Worm (Caenorhabditis elegans) whole organism, L2 larva: ENCODE results near the gene unc-115.
A peak's percentile ranks its signal among the peaks of the same experiment; 100 is the strongest.

Experiments
- C34F6.9 ChIP-seq: fragments of 150-350 bp; optimal IDR thresholded peaks from 2 replicates; lab custom pipeline; 2014; ENCODE audit warnings: missing biosample characterization, missing genetic modification characterization
- F13H6.1 ChIP-seq: sonication (generic microtip); optimal IDR thresholded peaks from 2 replicates; lab custom pipeline; 2016; ENCODE audit warnings: missing genetic modification characterization, missing compliant biosample characterization
- R02D3.7 ChIP-seq: fragments of 150-350 bp; optimal IDR thresholded peaks from 2 replicates; lab custom pipeline; 2014; ENCODE audit warnings: missing biosample characterization, missing genetic modification characterization
- Y55F3AM.14 ChIP-seq: fragments of 200-800 bp; sonication (Bioruptor generic); optimal IDR thresholded peaks from 2 replicates; lab custom pipeline; 2018; ENCODE audit warnings: mild to moderate bottlenecking, missing genetic modification characterization, missing compliant biosample characterization
- ZK546.5 ChIP-seq: sonication (generic microtip); optimal IDR thresholded peaks from 2 replicates; lab custom pipeline; 2017; ENCODE audit warnings: missing biosample characterization, missing genetic modification characterization
- alr-1 ChIP-seq: fragments of 150-350 bp; optimal IDR thresholded peaks from 2 replicates; lab custom pipeline; 2014; ENCODE audit warnings: missing biosample characterization, missing genetic modification characterization
- aly-2 ChIP-seq: fragments of 150-350 bp; optimal IDR thresholded peaks from 2 replicates; lab custom pipeline; 2014; ENCODE audit warnings: missing biosample characterization, missing genetic modification characterization
- ama-1 ChIP-seq: fragments of 150-350 bp; optimal IDR thresholded peaks from 2 replicates; lab custom pipeline; 2018; ENCODE audit warnings: inconsistent platforms
- blmp-1 ChIP-seq: sonication (generic microtip); optimal IDR thresholded peaks from 2 replicates; lab custom pipeline; 2017; ENCODE audit warnings: missing genetic modification characterization, mild to moderate bottlenecking, missing compliant biosample characterization, antibody characterized with exemption, moderate library complexity; ENCODE audit not compliant: insufficient read depth
- ceh-16 ChIP-seq: fragments of 150-350 bp; optimal IDR thresholded peaks from 2 replicates; lab custom pipeline; 2014; ENCODE audit warnings: missing biosample characterization, missing genetic modification characterization
- ceh-82 ChIP-seq: fragments of 150-350 bp; optimal IDR thresholded peaks from 2 replicates; lab custom pipeline; 2014; ENCODE audit warnings: missing biosample characterization, missing genetic modification characterization
- crh-2 ChIP-seq: sonication (generic microtip); optimal IDR thresholded peaks from 2 replicates; lab custom pipeline; 2017; ENCODE audit warnings: missing biosample characterization, missing genetic modification characterization
- dmd-4 ChIP-seq: sonication (generic microtip); optimal IDR thresholded peaks from 2 replicates; lab custom pipeline; 2017; ENCODE audit warnings: missing biosample characterization, missing genetic modification characterization
- egl-27 ChIP-seq: sonication (generic microtip); optimal IDR thresholded peaks from 3 replicates; lab custom pipeline; 2017; ENCODE audit warnings: missing biosample characterization, missing genetic modification reagents, missing genetic modification characterization
- elt-1 ChIP-seq: fragments of 150-350 bp; optimal IDR thresholded peaks from 2 replicates; lab custom pipeline; 2014; ENCODE audit warnings: missing biosample characterization, missing genetic modification characterization
- elt-3 ChIP-seq: sonication (generic microtip); optimal IDR thresholded peaks from 2 replicates; lab custom pipeline; 2017; ENCODE audit warnings: missing biosample characterization, missing genetic modification characterization
- fos-1 ChIP-seq: fragments of 150-350 bp; optimal IDR thresholded peaks from 2 replicates; lab custom pipeline; 2014; ENCODE audit warnings: missing biosample characterization, missing genetic modification characterization
- lin-11 ChIP-seq: fragments of 150-350 bp; sonication (generic microtip); optimal IDR thresholded peaks from 2 replicates; lab custom pipeline; 2014; ENCODE audit warnings: missing biosample characterization, missing genetic modification characterization, inconsistent platforms, mixed read lengths
- lin-13 ChIP-seq: fragments of 150-350 bp; optimal IDR thresholded peaks from 2 replicates; lab custom pipeline; 2014; ENCODE audit warnings: missing biosample characterization, missing genetic modification reagents, missing genetic modification characterization
- lsy-2 ChIP-seq, 2 experiments: fragments of 150-350 bp in 1 of 2; sonication (generic microtip) in 1 of 2; optimal IDR thresholded peaks; 2 replicates each; lab custom pipeline; 2014 to 2017; ENCODE audit warnings: missing biosample characterization in 2 of 2, missing genetic modification characterization in 2 of 2
- mdl-1 ChIP-seq, 2 experiments: fragments of 150-350 bp in 1 of 2; sonication (generic microtip) in 1 of 2; optimal IDR thresholded peaks; 2 replicates each; lab custom pipeline; 2017; ENCODE audit warnings: missing biosample characterization in 2 of 2, missing genetic modification characterization in 2 of 2
- nhr-10 ChIP-seq: sonication (generic microtip); optimal IDR thresholded peaks from 2 replicates; lab custom pipeline; 2017; ENCODE audit warnings: missing biosample characterization, missing genetic modification characterization
- nhr-11 ChIP-seq: fragments of 150-350 bp; optimal IDR thresholded peaks from 2 replicates; lab custom pipeline; 2014; ENCODE audit warnings: missing biosample characterization, missing genetic modification characterization
- nhr-12 ChIP-seq: fragments of 150-350 bp; optimal IDR thresholded peaks from 2 replicates; lab custom pipeline; 2014; ENCODE audit warnings: missing biosample characterization, missing genetic modification characterization
- nhr-129 ChIP-seq: fragments of 150-350 bp; optimal IDR thresholded peaks from 2 replicates; lab custom pipeline; 2014; ENCODE audit warnings: missing biosample characterization, missing genetic modification characterization
- nhr-21 ChIP-seq: fragments of 150-350 bp; optimal IDR thresholded peaks from 2 replicates; lab custom pipeline; 2014; ENCODE audit warnings: missing biosample characterization, missing genetic modification characterization
- nhr-23 ChIP-seq: fragments of 150-350 bp; optimal IDR thresholded peaks from 2 replicates; lab custom pipeline; 2014; ENCODE audit warnings: missing biosample characterization, missing genetic modification reagents, missing genetic modification characterization
- nhr-237 ChIP-seq: fragments of 150-350 bp; optimal IDR thresholded peaks from 2 replicates; lab custom pipeline; 2014; ENCODE audit warnings: missing biosample characterization, missing genetic modification characterization
- nhr-25 ChIP-seq: fragments of 150-350 bp; sonication (generic microtip); optimal IDR thresholded peaks from 3 replicates; lab custom pipeline; 2014; ENCODE audit warnings: missing biosample characterization, missing genetic modification characterization
- nhr-77 ChIP-seq: fragments of 150-350 bp; optimal IDR thresholded peaks from 2 replicates; lab custom pipeline; 2014; ENCODE audit warnings: missing biosample characterization, missing genetic modification characterization
- sem-4 ChIP-seq: fragments of 150-350 bp; optimal IDR thresholded peaks from 2 replicates; lab custom pipeline; 2014; ENCODE audit warnings: missing biosample characterization, missing genetic modification reagents, missing genetic modification characterization
- sma-3 ChIP-seq: sonication (generic microtip); optimal IDR thresholded peaks from 2 replicates; lab custom pipeline; 2016; ENCODE audit warnings: missing genetic modification reagents, missing genetic modification characterization, missing compliant biosample characterization
- sma-9 ChIP-seq, 2 experiments: fragments of 150-350 bp in 1 of 2; sonication (generic microtip) in 1 of 2; optimal IDR thresholded peaks; 2 replicates each; lab custom pipeline; 2014 to 2016; ENCODE audit warnings: missing genetic modification characterization in 2 of 2, mild to moderate bottlenecking in 1 of 2, missing biosample characterization in 1 of 2, missing compliant biosample characterization in 1 of 2, missing genetic modification reagents in 1 of 2, moderate library complexity in 1 of 2
- snpc-4 ChIP-seq: fragments of 150-350 bp; optimal IDR thresholded peaks from 2 replicates; lab custom pipeline; 2014; ENCODE audit warnings: missing biosample characterization, missing genetic modification characterization
- unc-39 ChIP-seq: fragments of 150-350 bp; optimal IDR thresholded peaks from 2 replicates; lab custom pipeline; 2014; ENCODE audit warnings: missing biosample characterization, missing genetic modification characterization
- unc-55 ChIP-seq: fragments of 150-350 bp; sonication (generic microtip); optimal IDR thresholded peaks from 3 replicates; lab custom pipeline; 2014; ENCODE audit warnings: missing biosample characterization, missing genetic modification reagents, missing genetic modification characterization
- unc-62 ChIP-seq: fragments of 150-350 bp; optimal IDR thresholded peaks from 2 replicates; lab custom pipeline; 2014; ENCODE audit warnings: missing biosample characterization, missing genetic modification reagents, missing genetic modification characterization
- zag-1 ChIP-seq: fragments of 150-350 bp; optimal IDR thresholded peaks from 2 replicates; lab custom pipeline; 2014; ENCODE audit warnings: missing biosample characterization, missing genetic modification characterization
- ztf-1 ChIP-seq: fragments of 200-800 bp; sonication (Bioruptor generic); conservative IDR thresholded peaks from 2 replicates; pipeline ENCODE4 v1.3.6; 2022; ENCODE audit warnings: missing genetic modification characterization, missing compliant biosample characterization
- ztf-11 ChIP-seq: sonication (generic microtip); optimal IDR thresholded peaks from 2 replicates; lab custom pipeline; 2017; ENCODE audit warnings: missing biosample characterization, missing genetic modification characterization

Gene unc-115

ce11 chrX:10150918-10151317 is 4.2 kb downstream of the unc-115 start:
- TF ChIP-seq aly-2 (tag; lab: Kevin White, UChicago) (no peak), nhr-10 (tag; lab: Kevin White, UChicago) (no peak), R02D3.7 (tag; lab: Kevin White, UChicago) (no peak), ceh-16 (tag; lab: Kevin White, UChicago) (no peak), ama-1 (no peak)

- TF ChIP-seq zag-1 = peak; percentile 6
- TF ChIP-seq egl-27 = peak; percentile 20
- no peak for TF ChIP-seq ztf-11 (tag; lab: Kevin White, UChicago)
- TF ChIP-seq sem-4 = peak; percentile 20
- peak; percentile 14 for TF ChIP-seq C34F6.9 (tag; lab: Kevin White, UChicago)
- TF ChIP-seq ZK546.5 = no peak
- TF ChIP-seq, all 48 proteins: peak for 4
Observed at ce11 chrX:10154317-10154942, 7.7 kb downstream of the unc-115 start, which contains the start of gene F09B9.5. F09B9.5 (plus strand) TSS chrX:10154817.

ce11 chrX:10155127-10155526 is 8.4 kb downstream of the unc-115 start:
- TF ChIP-seq ZK546.5 (no peak), lin-11 (tag; lab: Kevin White, UChicago) (no peak), F13H6.1 (tag; lab: Kevin White, UChicago) (no peak), alr-1 (no peak), blmp-1 (tag; lab: Kevin White, UChicago) (no peak), sma-3 (GFP tag; lab: Kevin White, UChicago) (no peak), nhr-11 (tag; lab: Kevin White, UChicago) (no peak), Y55F3AM.14 (GFP tag; lab: Kevin White, UChicago) (no peak), nhr-77 (tag; lab: Kevin White, UChicago) (no peak), unc-55 (GFP tag; lab: Kevin White, UChicago) (no peak), R02D3.7 (tag; lab: Kevin White, UChicago) (no peak), ceh-16 (tag; lab: Kevin White, UChicago) (no peak), lsy-2 (tag; optimal IDR thresholded peaks at IDR 0.05; lab: Kevin White, UChicago) (no peak), ceh-82 (no peak), nhr-237 (tag; lab: Kevin White, UChicago) (no peak), elt-1 (tag; lab: Kevin White, UChicago) (no peak), lin-13 (GFP tag; lab: Kevin White, UChicago) (no peak), crh-2 (no peak), ama-1 (no peak)

- TF ChIP-seq ceh-82 = no peak
- peak; percentile 71 for TF ChIP-seq sma-9 (GFP tag; optimal IDR thresholded peaks at IDR 0.05; lab: Kevin White, UChicago)
- no peak for TF ChIP-seq sma-9 (tag; optimal IDR thresholded peaks at IDR 0.05; lab: Kevin White, UChicago)
- TF ChIP-seq nhr-12 (tag; lab: Kevin White, UChicago) = no peak
- peak; percentile 67 for TF ChIP-seq unc-55 (GFP tag; lab: Kevin White, UChicago)
- TF ChIP-seq C34F6.9 (tag; lab: Kevin White, UChicago) = peak; percentile 62
- TF ChIP-seq fos-1 = peak; percentile 73
- TF ChIP-seq ztf-11 (tag; lab: Kevin White, UChicago) = no peak
- no peak for TF ChIP-seq nhr-237 (tag; lab: Kevin White, UChicago)
- TF ChIP-seq nhr-77 (tag; lab: Kevin White, UChicago) = no peak
- TF ChIP-seq R02D3.7 (tag; lab: Kevin White, UChicago) = no peak
- no peak for TF ChIP-seq snpc-4 (tag; lab: Kevin White, UChicago)
- TF ChIP-seq egl-27 = no peak
- peak; percentile 98 for TF ChIP-seq crh-2
- no peak for TF ChIP-seq unc-39 (tag; lab: Kevin White, UChicago)
- peak; percentile 67 for TF ChIP-seq sem-4
- TF ChIP-seq sma-3 (GFP tag; lab: Kevin White, UChicago) = peak; percentile 55
- TF ChIP-seq nhr-129 (tag; lab: Kevin White, UChicago) = peak; percentile 87
- TF ChIP-seq ama-1 = no peak
- peak; percentile 37 for TF ChIP-seq lin-13 (GFP tag; lab: Kevin White, UChicago)
- TF ChIP-seq ztf-1 = no peak
- TF ChIP-seq unc-62 = no peak
- TF ChIP-seq mdl-1 (tag; optimal IDR thresholded peaks at IDR 0.05; lab: Kevin White, UChicago) = peak; percentile 9 to 40
- TF ChIP-seq lsy-2 (tag; optimal IDR thresholded peaks at IDR 0.05; lab: Kevin White, UChicago) = peak in 1 of 2 experiments; percentile 72
- no peak for TF ChIP-seq nhr-25
- no peak for TF ChIP-seq nhr-23 (tag; lab: Kevin White, UChicago)
- TF ChIP-seq dmd-4 (tag; lab: Kevin White, UChicago) = no peak
- TF ChIP-seq F13H6.1 (tag; lab: Kevin White, UChicago) = peak; percentile 51
- peak; percentile 7 for TF ChIP-seq ceh-16 (tag; lab: Kevin White, UChicago)
- peak; percentile 72 for TF ChIP-seq nhr-21 (tag; lab: Kevin White, UChicago)
- peak; percentile 59 for TF ChIP-seq zag-1
- TF ChIP-seq elt-3 (tag; lab: Kevin White, UChicago) = no peak
- no peak for TF ChIP-seq lin-11 (tag; lab: Kevin White, UChicago)
- TF ChIP-seq nhr-11 (tag; lab: Kevin White, UChicago) = no peak
- no peak for TF ChIP-seq aly-2 (tag; lab: Kevin White, UChicago)
- no peak for TF ChIP-seq nhr-10 (tag; lab: Kevin White, UChicago)
Observed at ce11 chrX:10158716-10159115, 12.0 kb downstream of the unc-115 start, which contains the start of gene erd-2.1. erd-2.1 (minus strand) TSS chrX:10158829.
